Fruit fly (Drosophila melanogaster) whole organism: Measurements from ENCODE around the gene CG13004.

Experiments
- CG8478 ChIP-seq: fragments of >200 bp; optimal IDR thresholded peaks from 2 replicates; lab custom pipeline; 2018; ENCODE audit warnings: inconsistent platforms
- EcR ChIP-seq, 2 experiments: fragments of >200 bp; optimal IDR thresholded peaks; 2 replicates each; lab custom pipeline; 2017; ENCODE audit warnings: missing biosample characterization in 2 of 2, missing genetic modification characterization in 2 of 2, missing genetic modification reagents in 2 of 2
- pan ChIP-seq: fragments of >200 bp; optimal IDR thresholded peaks from 2 replicates; lab custom pipeline; 2017

dm6 chrX:16799914-16800313 is 35.4 kb downstream of the CG13004 start:
- TF ChIP-seq EcR (GFP tag; optimal IDR thresholded peaks at IDR 0.05; lab: Kevin White, UChicago) (no peak), pan (lab: Kevin White, UChicago) (no peak), CG8478 (lab: Kevin White, UChicago) (no peak)
